Worm (Caenorhabditis elegans) whole organism, L1 larva: ENCODE data around the gene acs-6.

ENCODE experiments used
- Y116A8C.19 ChIP-seq: sonication (generic microtip); optimal IDR thresholded peaks from 2 replicates; lab custom pipeline; 2016; ENCODE audit warnings: missing compliant biosample characterization, missing genetic modification characterization, borderline replicate concordance
- alr-1 ChIP-seq: fragments of 200-800 bp; sonication (Bioruptor generic); optimal IDR thresholded peaks from 2 replicates; lab custom pipeline; 2018; ENCODE audit warnings: borderline replicate concordance, mild to moderate bottlenecking, missing genetic modification characterization, missing compliant biosample characterization
- elt-2 ChIP-seq: sonication (generic microtip); optimal IDR thresholded peaks from 2 replicates; lab custom pipeline; 2016; ENCODE audit warnings: missing genetic modification characterization, mild to moderate bottlenecking, inconsistent platforms, missing compliant biosample characterization, missing genetic modification reagents
- hlh-17 ChIP-seq: fragments of 200-800 bp; sonication (Bioruptor generic); optimal IDR thresholded peaks from 2 replicates; lab custom pipeline; 2018; ENCODE audit warnings: missing genetic modification characterization, mild to moderate bottlenecking, missing compliant biosample characterization, moderate library complexity, borderline replicate concordance
- lin-13 ChIP-seq: fragments of 150-350 bp; optimal IDR thresholded peaks from 2 replicates; lab custom pipeline; 2014; ENCODE audit warnings: missing biosample characterization, missing genetic modification reagents, missing genetic modification characterization
- lin-35 ChIP-seq, 2 experiments: fragments of 150-350 bp; optimal IDR thresholded peaks; 2 replicates each; lab custom pipeline; 2014; ENCODE audit warnings: missing biosample characterization in 2 of 2, missing genetic modification characterization in 2 of 2, missing genetic modification reagents in 2 of 2
- nhr-237 ChIP-seq: fragments of 150-350 bp; optimal IDR thresholded peaks from 2 replicates; lab custom pipeline; 2014; ENCODE audit warnings: missing biosample characterization, missing genetic modification characterization
- pqm-1 ChIP-seq: sonication (generic microtip); optimal IDR thresholded peaks from 3 replicates; lab custom pipeline; 2017; ENCODE audit warnings: missing biosample characterization, missing genetic modification characterization
- skn-1 ChIP-seq: fragments of 150-350 bp; optimal IDR thresholded peaks from 2 replicates; lab custom pipeline; 2014; ENCODE audit warnings: missing biosample characterization, missing genetic modification characterization
- tbx-2 ChIP-seq: sonication (generic microtip); optimal IDR thresholded peaks from 2 replicates; lab custom pipeline; 2016; ENCODE audit warnings: missing genetic modification characterization, missing compliant biosample characterization
- unc-62 ChIP-seq: fragments of 150-350 bp; optimal IDR thresholded peaks from 2 replicates; lab custom pipeline; 2014; ENCODE audit warnings: missing biosample characterization, missing genetic modification reagents, missing genetic modification characterization
- unc-98 ChIP-seq: fragments of 200-800 bp; sonication (Bioruptor generic); IDR thresholded peaks from 2 replicates; pipeline ENCODE4 v1.3.6; 2022; ENCODE audit warnings: missing genetic modification characterization, missing compliant biosample characterization
- ztf-4 ChIP-seq: fragments of 150-350 bp; optimal IDR thresholded peaks from 2 replicates; lab custom pipeline; 2014; ENCODE audit warnings: missing biosample characterization, missing genetic modification characterization

DNA sequence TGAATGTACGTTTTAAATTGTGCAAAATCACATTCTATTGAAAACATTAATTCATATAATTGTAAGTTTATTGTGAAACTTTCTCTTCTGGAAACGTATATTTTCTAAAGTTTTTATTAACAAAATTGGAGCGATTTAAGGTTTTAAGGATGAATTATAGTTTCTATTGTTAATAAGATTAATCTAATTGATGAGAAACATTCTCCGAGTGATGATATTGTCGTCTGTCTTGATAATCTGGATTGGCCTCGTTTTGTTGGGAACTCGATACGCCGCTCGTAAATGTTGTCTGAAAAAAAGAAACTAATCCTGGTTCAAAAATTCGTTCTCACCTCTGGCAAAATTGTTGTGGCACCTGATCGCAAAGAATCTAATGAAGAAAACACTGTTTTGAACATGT is 44.5 kb downstream of the acs-6 start:
- no peak for TF ChIP-seq ztf-4
- no peak for TF ChIP-seq unc-98
- no peak for TF ChIP-seq lin-13 (GFP tag; lab: Kevin White, UChicago)
- TF ChIP-seq hlh-17 (GFP tag; lab: Kevin White, UChicago): no peak
- TF ChIP-seq tbx-2 (tag; lab: Kevin White, UChicago): no peak
- no peak for TF ChIP-seq alr-1 (tag; lab: Kevin White, UChicago)
- TF ChIP-seq lin-35 (GFP tag; optimal IDR thresholded peaks at IDR 0.05; lab: Kevin White, UChicago): no peak
- no peak for TF ChIP-seq skn-1 (tag; lab: Kevin White, UChicago)
- TF ChIP-seq Y116A8C.19 (tag; lab: Kevin White, UChicago): no peak
- no peak for TF ChIP-seq elt-2
- TF ChIP-seq unc-62: no peak
- TF ChIP-seq nhr-237: no peak
- no peak for TF ChIP-seq pqm-1 (tag; lab: Kevin White, UChicago)
